Worm (Caenorhabditis elegans) whole organism, young adult: Measurements from ENCODE around the gene ari-2.

Experiments used
- F33H1.4 ChIP-seq: fragments of 200-800 bp; sonication (Bioruptor generic); IDR thresholded peaks from 2 replicates; pipeline ENCODE4 v1.3.6; 2022; ENCODE audit warnings: missing genetic modification reagents, missing genetic modification characterization, missing compliant biosample characterization
- Y53G8AR.9 ChIP-seq: fragments of 200-800 bp; sonication (Bioruptor generic); conservative IDR thresholded peaks from 2 replicates; pipeline ENCODE4 v1.3.6; 2022; ENCODE audit warnings: missing genetic modification reagents, missing genetic modification characterization, missing compliant biosample characterization
- attf-5 ChIP-seq: fragments of 200-800 bp; sonication (Bioruptor generic); optimal IDR thresholded peaks from 2 replicates; lab custom pipeline; 2018; ENCODE audit warnings: mild to moderate bottlenecking, missing genetic modification characterization, missing compliant biosample characterization
- cebp-1 ChIP-seq, 2 experiments: fragments of 200-800 bp in 1 of 2; sonication (Bioruptor generic) in 1 of 2; sonication (generic microtip) in 1 of 2; IDR thresholded peaks in 1 of 2; optimal IDR thresholded peaks in 1 of 2; 2 replicates each; pipeline versions ENCODE4 v1.3.6 to Lab custom; 2017 to 2022; ENCODE audit warnings: missing compliant biosample characterization in 2 of 2, missing genetic modification characterization in 2 of 2, mild to moderate bottlenecking in 1 of 2, missing genetic modification reagents in 1 of 2, moderate library complexity in 1 of 2
- dox-1 ChIP-seq: fragments of 200-800 bp; sonication (Bioruptor generic); IDR thresholded peaks from 2 replicates; pipeline ENCODE4 v1.3.6; 2022; ENCODE audit warnings: missing genetic modification reagents, missing genetic modification characterization, missing compliant biosample characterization
- egrh-3 ChIP-seq: fragments of 200-800 bp; sonication (Bioruptor generic); IDR thresholded peaks from 2 replicates; pipeline ENCODE4 v1.3.6; 2022; ENCODE audit warnings: missing genetic modification reagents, missing genetic modification characterization, missing compliant biosample characterization
- ekl-4 ChIP-seq: fragments of 200-800 bp; sonication (Bioruptor generic); IDR thresholded peaks from 2 replicates; pipeline ENCODE4 v1.3.6; 2022; ENCODE audit warnings: missing genetic modification reagents, missing genetic modification characterization, missing compliant biosample characterization
- lin-26 ChIP-seq: fragments of 200-800 bp; sonication (Bioruptor generic); IDR thresholded peaks from 2 replicates; pipeline ENCODE4 v1.3.6; 2022; ENCODE audit warnings: missing genetic modification reagents, missing genetic modification characterization, missing compliant biosample characterization
- lin-40 ChIP-seq: sonication (generic microtip); optimal IDR thresholded peaks from 2 replicates; lab custom pipeline; 2016; ENCODE audit warnings: missing genetic modification characterization, mild to moderate bottlenecking, missing compliant biosample characterization, missing genotype, missing genetic modification reagents
- mcd-1 ChIP-seq: fragments of 200-800 bp; sonication (Bioruptor generic); IDR thresholded peaks from 2 replicates; pipeline ENCODE4 v1.3.6; 2022; ENCODE audit warnings: missing genetic modification reagents, missing genetic modification characterization, missing compliant biosample characterization
- nhr-27 ChIP-seq: fragments of 200-800 bp; sonication (Bioruptor generic); optimal IDR thresholded peaks from 2 replicates; lab custom pipeline; 2018; ENCODE audit warnings: mild to moderate bottlenecking, missing genetic modification characterization, moderate library complexity, missing compliant biosample characterization
- nhr-80 ChIP-seq: sonication (generic microtip); optimal IDR thresholded peaks from 2 replicates; lab custom pipeline; 2016; ENCODE audit warnings: missing genetic modification characterization, missing compliant biosample characterization
- pbrm-1 ChIP-seq: fragments of 200-800 bp; sonication (Bioruptor generic); IDR thresholded peaks from 2 replicates; pipeline ENCODE4 v1.3.6; 2022; ENCODE audit warnings: missing genetic modification reagents, missing genetic modification characterization, missing compliant biosample characterization
- sdz-38 ChIP-seq: sonication (generic microtip); optimal IDR thresholded peaks from 2 replicates; lab custom pipeline; 2016; ENCODE audit warnings: missing genotype, missing genetic modification characterization, missing compliant biosample characterization
- snpc-4 ChIP-seq, 5 experiments: fragments of 150-350 bp in 1 of 5; sonication (generic microtip) in 4 of 5; optimal IDR thresholded peaks; 2 replicates each; lab custom pipeline; 2014 to 2018; ENCODE audit warnings: missing genetic modification characterization in 5 of 5, missing biosample characterization in 3 of 5, antibody characterized with exemption in 2 of 5, mild to moderate bottlenecking in 2 of 5, missing compliant biosample characterization in 2 of 5, missing genotype in 2 of 5, moderate library complexity in 2 of 5, missing genetic modification reagents in 1 of 5
- tbp1 ChIP-seq: fragments of 200-800 bp; sonication (Bioruptor generic); optimal IDR thresholded peaks from 2 replicates; lab custom pipeline; 2018; ENCODE audit warnings: mild to moderate bottlenecking, missing genetic modification characterization, missing compliant biosample characterization
- tlf-1 ChIP-seq: fragments of 200-800 bp; sonication (Bioruptor generic); optimal IDR thresholded peaks from 2 replicates; lab custom pipeline; 2018; ENCODE audit warnings: mild to moderate bottlenecking, missing genetic modification characterization, missing compliant biosample characterization
- ztf-3 ChIP-seq: fragments of 200-800 bp; sonication (Bioruptor generic); optimal IDR thresholded peaks from 2 replicates; lab custom pipeline; 2018; ENCODE audit warnings: mild to moderate bottlenecking, missing genetic modification characterization, missing compliant biosample characterization

Gene ari-2

DNA sequence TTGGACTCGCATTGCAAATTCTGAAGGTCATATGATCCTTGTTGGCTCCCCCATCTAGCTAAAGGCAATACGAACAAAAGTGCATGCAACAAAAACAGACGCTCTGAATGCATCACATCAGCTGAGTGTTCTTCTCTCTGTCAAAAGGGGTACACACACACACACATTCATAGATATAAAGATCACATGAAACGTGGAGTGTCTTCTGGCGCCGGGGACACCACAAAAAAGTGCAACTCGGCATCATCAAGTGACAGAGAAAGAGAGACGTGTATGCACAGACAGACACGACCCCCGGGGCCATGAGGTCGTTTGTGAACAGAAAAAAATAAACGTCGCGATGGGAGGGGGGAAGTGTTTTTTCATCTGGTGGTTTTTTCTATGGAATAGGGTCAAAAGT, 56.4 kb downstream of the ari-2 start (continued):
- TF ChIP-seq tbp1 (GFP tag; lab: Kevin White, UChicago) (peak; percentile 25), ztf-3 (GFP tag; lab: Kevin White, UChicago) (no peak), mcd-1 (GFP tag; lab: Robert Waterston, UW) (peak; percentile 18; the same call in 1 of the 2 replicates), egrh-3 (GFP tag; lab: Robert Waterston, UW) (0 out of 2 replicates have a peak, but pooled peaks have one; percentile 7), pbrm-1 (GFP tag; lab: Robert Waterston, UW) (0 out of 2 replicates have a peak, but pooled peaks have one; percentile 41), tlf-1 (GFP tag; lab: Kevin White, UChicago) (no peak), nhr-27 (tag; lab: Kevin White, UChicago) (no peak), Y53G8AR.9 (GFP tag; lab: Robert Waterston, UW) (no peak), snpc-4 (GFP tag; optimal IDR thresholded peaks at IDR 0.05; lab: Kevin White, UChicago) (no peak), snpc-4 (tag; optimal IDR thresholded peaks at IDR 0.05; lab: Kevin White, UChicago) (peak in 3 of 4 experiments; percentile 13 to 62 (median 31)), dox-1 (GFP tag; lab: Robert Waterston, UW) (peak; percentile 72), attf-5 (peak; percentile 76), nhr-80 (tag; lab: Kevin White, UChicago) (peak; percentile 6), F33H1.4 (GFP tag; lab: Robert Waterston, UW) (no peak), ekl-4 (GFP tag; lab: Robert Waterston, UW) (0 out of 2 replicates have a peak, but pooled peaks have one; percentile 17), lin-26 (GFP tag; lab: Robert Waterston, UW) (0 out of 2 replicates have a peak, but pooled peaks have one; percentile 40), sdz-38 (tag; lab: Kevin White, UChicago) (no peak), cebp-1 (GFP tag; IDR thresholded peaks at IDR 0.05; lab: Robert Waterston, UW) (0 out of 2 replicates have a peak, but pooled peaks have one; percentile 45), cebp-1 (tag; optimal IDR thresholded peaks at IDR 0.05; lab: Kevin White, UChicago) (peak; percentile 83), lin-40 (tag; lab: Kevin White, UChicago) (peak; percentile 54)
